Fruit fly (Drosophila melanogaster): ENCODE results near the gene TfIIFalpha.

TfIIFalpha gene

DNA sequence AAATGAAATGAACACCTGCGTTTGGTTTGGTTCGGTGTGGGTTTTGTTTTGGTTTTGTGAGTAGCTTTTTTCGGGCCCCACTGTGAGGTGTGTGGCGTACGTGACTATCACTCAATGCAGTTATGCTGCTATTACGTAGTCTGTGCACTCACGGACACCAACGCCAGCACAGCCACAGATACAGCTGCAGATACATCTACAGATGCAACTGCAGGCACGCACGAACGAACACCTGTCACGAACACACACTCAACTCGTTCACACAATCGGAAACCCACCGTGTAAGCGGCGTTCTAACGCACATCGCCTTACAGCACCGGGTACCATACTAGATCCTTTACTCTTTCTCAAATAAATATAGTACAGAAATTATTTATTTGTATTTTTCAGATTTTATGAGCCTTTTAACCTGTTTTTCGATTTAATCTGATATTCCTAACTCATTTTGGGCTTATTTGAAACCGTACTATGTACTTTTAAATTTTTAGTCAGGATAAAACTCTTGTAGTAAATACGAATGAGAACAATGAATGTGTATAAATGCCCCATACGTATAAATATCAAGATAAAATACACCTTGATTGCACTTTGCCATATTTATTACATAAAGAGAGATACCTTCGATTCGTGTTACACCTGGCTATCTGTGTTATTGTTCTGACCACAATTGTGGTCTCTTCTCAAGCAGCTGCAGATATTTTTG is 45.3 kb downstream of the TfIIFalpha start (continued):
- TF ChIP-seq nmo (GFP tag; optimal IDR thresholded peaks at IDR 0.05) = peak; percentile 49
- no peak for TF ChIP-seq CG34422 (GFP tag; IDR thresholded peaks at IDR 0.05)
- TF ChIP-seq CG30020 (tag; optimal IDR thresholded peaks at IDR 0.05) = no peak
- TF ChIP-seq cg (GFP tag; optimal IDR thresholded peaks at IDR 0.05) = peak; percentile 77
- no peak for TF ChIP-seq CG12659 (GFP tag; optimal IDR thresholded peaks at IDR 0.05)
- TF ChIP-seq Med (GFP tag) = peak; percentile 21
- TF ChIP-seq Tbp (GFP tag; optimal IDR thresholded peaks at IDR 0.05) = no peak
- TF ChIP-seq tll (GFP tag; optimal IDR thresholded peaks at IDR 0.05) = no peak
- no peak for TF ChIP-seq CG8281 (tag; optimal IDR thresholded peaks at IDR 0.05)
- no peak for TF ChIP-seq fd102C (GFP tag; optimal IDR thresholded peaks at IDR 0.05)
- no peak for TF ChIP-seq psq (GFP tag; optimal IDR thresholded peaks at IDR 0.05)
- peak; percentile 32 for TF ChIP-seq CG10267 (tag; optimal IDR thresholded peaks at IDR 0.05)
- no peak for TF ChIP-seq Abd-B (GFP tag; optimal IDR thresholded peaks at IDR 0.05)
- TF ChIP-seq CG1602 (GFP tag; optimal IDR thresholded peaks at IDR 0.05) = peak; percentile 35
- TF ChIP-seq eve (GFP tag; optimal IDR thresholded peaks at IDR 0.05) = peak in 1 of 2 experiments; percentile 66
- TF ChIP-seq Sox100B (GFP tag; optimal IDR thresholded peaks at IDR 0.05) = peak; percentile 26
- peak; percentile 37 for TF ChIP-seq CG7839 (tag; optimal IDR thresholded peaks at IDR 0.05)
- no peak for TF ChIP-seq HLH54F (GFP tag; optimal IDR thresholded peaks at IDR 0.05)
- no peak for TF ChIP-seq CG15011 (GFP tag; optimal IDR thresholded peaks at IDR 0.05)
- TF ChIP-seq BEAF-32 (GFP tag; optimal IDR thresholded peaks at IDR 0.05) = peak; percentile 7
- peak; percentile 17 for TF ChIP-seq CG9437 (GFP tag; optimal IDR thresholded peaks at IDR 0.05)
- no peak for TF ChIP-seq CG15479 (GFP tag; optimal IDR thresholded peaks at IDR 0.05)
- peak; percentile 44 for TF ChIP-seq CG15696 (tag; optimal IDR thresholded peaks at IDR 0.05)
- TF ChIP-seq CG11456 (GFP tag; IDR thresholded peaks at IDR 0.05) = no peak
- TF ChIP-seq CG1024 (GFP tag; IDR thresholded peaks at IDR 0.05) = no peak
- TF ChIP-seq Myb (GFP tag; optimal IDR thresholded peaks at IDR 0.05) = no peak
- peak; percentile 56 for TF ChIP-seq HLHmδ (GFP tag; optimal IDR thresholded peaks at IDR 0.05)
- peak; percentile 37 for TF ChIP-seq Oli (tag; optimal IDR thresholded peaks at IDR 0.05)
- peak; percentile 11 for TF ChIP-seq CG12391 (tag; optimal IDR thresholded peaks at IDR 0.05)
- peak; percentile 86 for TF ChIP-seq CG11696 (GFP tag; IDR thresholded peaks at IDR 0.05)
- peak; percentile 31; the same call in 1 of the 2 replicates for TF ChIP-seq ara (GFP tag; IDR thresholded peaks at IDR 0.05)
- TF ChIP-seq CG34376 (GFP tag; optimal IDR thresholded peaks at IDR 0.05) = no peak
- TF ChIP-seq CG14014 (GFP tag; IDR thresholded peaks at IDR 0.05) = no peak
- peak; percentile 20 for TF ChIP-seq CG4424 (GFP tag; optimal IDR thresholded peaks at IDR 0.05)
- peak; percentile 51 for TF ChIP-seq gem (tag; optimal IDR thresholded peaks at IDR 0.05)
- TF ChIP-seq tio (GFP tag; optimal IDR thresholded peaks at IDR 0.05) = peak; percentile 3
- TF ChIP-seq fru (optimal IDR thresholded peaks at IDR 0.05) = no peak
- no peak for TF ChIP-seq CG7271 (tag; optimal IDR thresholded peaks at IDR 0.05)
- TF ChIP-seq CTCF (GFP tag; optimal IDR thresholded peaks at IDR 0.05) = no peak
- no peak for TF ChIP-seq Scr (GFP tag; IDR thresholded peaks at IDR 0.05; ENCODE audit: partially characterized antibody)

Data from whole organism, embryonic.